Worm (Caenorhabditis elegans) whole organism, early embryonic: ENCODE measurements around the gene cyp-33C11.

Source experiments
- aly-1 ChIP-seq: sonication (generic microtip); optimal IDR thresholded peaks from 2 replicates; lab custom pipeline; 2016; ENCODE audit warnings: missing genetic modification characterization, missing compliant biosample characterization
- ama-1 ChIP-seq: fragments of 150-350 bp; optimal IDR thresholded peaks from 2 replicates; lab custom pipeline; 2014
- ceh-13 ChIP-seq: fragments of 200-800 bp; sonication (Bioruptor generic); optimal IDR thresholded peaks from 2 replicates; lab custom pipeline; 2018; ENCODE audit warnings: mild to moderate bottlenecking, missing genetic modification characterization, missing compliant biosample characterization
- ceh-36 ChIP-seq: sonication (generic microtip); optimal IDR thresholded peaks from 2 replicates; lab custom pipeline; 2016; ENCODE audit warnings: missing genetic modification characterization, inconsistent platforms, missing compliant biosample characterization
- ets-7 ChIP-seq: sonication (generic microtip); optimal IDR thresholded peaks from 2 replicates; lab custom pipeline; 2016; ENCODE audit warnings: missing genotype, missing genetic modification characterization, missing compliant biosample characterization
- flt-1 ChIP-seq: fragments of 200-800 bp; sonication (Bioruptor generic); IDR thresholded peaks from 2 replicates; pipeline ENCODE4 v1.3.6; 2022; ENCODE audit warnings: missing genetic modification characterization, missing compliant biosample characterization
- pes-1 ChIP-seq: fragments of 200-800 bp; sonication (Bioruptor generic); IDR thresholded peaks from 2 replicates; pipeline ENCODE4 v1.3.6; 2022; ENCODE audit warnings: missing genetic modification reagents, missing genetic modification characterization, missing compliant biosample characterization
- scrt-1 ChIP-seq: fragments of 200-800 bp; sonication (Bioruptor generic); IDR thresholded peaks from 2 replicates; pipeline ENCODE4 v1.3.6; 2022; ENCODE audit warnings: missing genetic modification characterization, missing compliant biosample characterization
- tbx-11 ChIP-seq: fragments of 200-800 bp; sonication (Bioruptor generic); IDR thresholded peaks from 2 replicates; pipeline ENCODE4 v1.3.6; 2022; ENCODE audit warnings: missing genetic modification characterization, missing compliant biosample characterization
- tra-4 ChIP-seq: sonication (generic microtip); optimal IDR thresholded peaks from 2 replicates; lab custom pipeline; 2017; ENCODE audit warnings: missing genetic modification characterization, missing compliant biosample characterization

ce11 chrV:761882-762281 lies 49.1 kb upstream of the cyp-33C11 start, which contains the start of gene C05E4.12:
- TF ChIP-seq ama-1 (lab: Kevin White, UChicago) (no peak), ceh-13 (GFP tag; lab: Kevin White, UChicago) (no peak), aly-1 (tag; lab: Kevin White, UChicago) (no peak), flt-1 (GFP tag; lab: Robert Waterston, UW) (no peak), ets-7 (tag; lab: Kevin White, UChicago) (no peak), scrt-1 (GFP tag; lab: Robert Waterston, UW) (no peak), pes-1 (GFP tag; lab: Robert Waterston, UW) (no peak), tbx-11 (GFP tag; lab: Robert Waterston, UW) (no peak), ceh-36 (tag; lab: Kevin White, UChicago) (no peak), tra-4 (no peak)
